Worm (Caenorhabditis elegans) whole organism, L1 larva: ENCODE measurements around the gene dmsr-4.

Source experiments
- ama-1 ChIP-seq: fragments of 150-350 bp; optimal IDR thresholded peaks from 2 replicates; lab custom pipeline; 2014
- ces-1 ChIP-seq: fragments of 150-350 bp; optimal IDR thresholded peaks from 2 replicates; lab custom pipeline; 2014; ENCODE audit warnings: missing biosample characterization, missing genetic modification reagents, missing genetic modification characterization
- fkh-8 ChIP-seq: sonication (generic microtip); optimal IDR thresholded peaks from 2 replicates; lab custom pipeline; 2016; ENCODE audit warnings: mild to moderate bottlenecking, missing genetic modification characterization, missing compliant biosample characterization
- nhr-11 ChIP-seq: fragments of 150-350 bp; optimal IDR thresholded peaks from 2 replicates; lab custom pipeline; 2014; ENCODE audit warnings: missing biosample characterization, missing genetic modification characterization
- nhr-28 ChIP-seq: fragments of 150-350 bp; optimal IDR thresholded peaks from 2 replicates; lab custom pipeline; 2014; ENCODE audit warnings: missing biosample characterization, missing genetic modification characterization
- snu-23 ChIP-seq: sonication (generic microtip); optimal IDR thresholded peaks from 2 replicates; lab custom pipeline; 2016; ENCODE audit warnings: missing genetic modification characterization, missing compliant biosample characterization
- unc-30 ChIP-seq: sonication (generic microtip); optimal IDR thresholded peaks from 2 replicates; lab custom pipeline; 2017; ENCODE audit warnings: missing biosample characterization, missing genetic modification characterization

- TF ChIP-seq ces-1 (GFP tag; lab: Kevin White, UChicago) = no peak
- TF ChIP-seq unc-30 (tag; lab: Kevin White, UChicago) = no peak
- TF ChIP-seq nhr-28 (tag; lab: Kevin White, UChicago) = no peak
- TF ChIP-seq nhr-11 (tag; lab: Kevin White, UChicago) = no peak
- no peak for TF ChIP-seq fkh-8 (tag; lab: Kevin White, UChicago)
- TF ChIP-seq snu-23 (GFP tag; lab: Kevin White, UChicago) = no peak
- TF ChIP-seq ama-1 (lab: Kevin White, UChicago) = no peak
These were observed 13.5 kb upstream of the dmsr-4 start for ce11 chrII:370394-370793.
